Worm (Caenorhabditis elegans) whole organism, young adult: ENCODE results near the gene acox-1.6.

ENCODE experiments used
- B0035.1 ChIP-seq: sonication (generic microtip); optimal IDR thresholded peaks from 2 replicates; lab custom pipeline; 2016; ENCODE audit warnings: missing genetic modification characterization, mild to moderate bottlenecking, missing compliant biosample characterization, missing genotype, missing genetic modification reagents
- B0261.1 ChIP-seq: sonication (generic microtip); optimal IDR thresholded peaks from 2 replicates; lab custom pipeline; 2016; ENCODE audit warnings: mild to moderate bottlenecking, missing genetic modification characterization, moderate library complexity, missing compliant biosample characterization
- F57A8.1 ChIP-seq: fragments of 200-800 bp; sonication (Bioruptor generic); optimal IDR thresholded peaks from 2 replicates; lab custom pipeline; 2018; ENCODE audit warnings: mild to moderate bottlenecking, missing genetic modification characterization, moderate library complexity, missing compliant biosample characterization
- Y67H2A.10 ChIP-seq: fragments of 200-800 bp; sonication (Bioruptor generic); conservative IDR thresholded peaks from 2 replicates; pipeline ENCODE4 v1.3.6; 2022; ENCODE audit warnings: missing genetic modification reagents, missing genetic modification characterization, missing compliant biosample characterization
- akir-1 ChIP-seq: fragments of 200-800 bp; sonication (Bioruptor generic); optimal IDR thresholded peaks from 2 replicates; lab custom pipeline; 2018; ENCODE audit warnings: mild to moderate bottlenecking, missing genetic modification characterization, moderate library complexity, missing compliant biosample characterization
- attf-6 ChIP-seq: fragments of 200-800 bp; sonication (Bioruptor generic); IDR thresholded peaks from 2 replicates; pipeline ENCODE4 v1.3.6; 2022; ENCODE audit warnings: missing genetic modification reagents, missing genetic modification characterization, missing compliant biosample characterization
- die-1 ChIP-seq: sonication (generic microtip); optimal IDR thresholded peaks from 2 replicates; lab custom pipeline; 2016; ENCODE audit warnings: missing genotype, mild to moderate bottlenecking, missing genetic modification characterization, missing compliant biosample characterization
- ets-4 ChIP-seq: fragments of 200-800 bp; sonication (Bioruptor generic); optimal IDR thresholded peaks from 2 replicates; lab custom pipeline; 2018; ENCODE audit warnings: mild to moderate bottlenecking, missing genetic modification characterization, missing compliant biosample characterization
- hlh-12 ChIP-seq: sonication (generic microtip); optimal IDR thresholded peaks from 2 replicates; lab custom pipeline; 2016; ENCODE audit warnings: missing genetic modification characterization, missing compliant biosample characterization
- hrde-1 ChIP-seq: sonication (generic microtip); optimal IDR thresholded peaks from 2 replicates; lab custom pipeline; 2016; ENCODE audit warnings: missing genetic modification characterization, mild to moderate bottlenecking, missing compliant biosample characterization, moderate library complexity, missing genotype, missing genetic modification reagents, borderline replicate concordance
- lin-26 ChIP-seq: fragments of 200-800 bp; sonication (Bioruptor generic); IDR thresholded peaks from 2 replicates; pipeline ENCODE4 v1.3.6; 2022; ENCODE audit warnings: missing genetic modification reagents, missing genetic modification characterization, missing compliant biosample characterization
- lsy-27 ChIP-seq: sonication (generic microtip); optimal IDR thresholded peaks from 2 replicates; lab custom pipeline; 2017; ENCODE audit warnings: missing genetic modification characterization, mild to moderate bottlenecking, missing compliant biosample characterization, antibody characterized with exemption, missing genotype, borderline replicate concordance; ENCODE audit not compliant: insufficient read depth
- madf-10 ChIP-seq: sonication (generic microtip); optimal IDR thresholded peaks from 2 replicates; lab custom pipeline; 2016; ENCODE audit warnings: mild to moderate bottlenecking, missing genetic modification characterization, missing compliant biosample characterization
- mcd-1 ChIP-seq: fragments of 200-800 bp; sonication (Bioruptor generic); IDR thresholded peaks from 2 replicates; pipeline ENCODE4 v1.3.6; 2022; ENCODE audit warnings: missing genetic modification reagents, missing genetic modification characterization, missing compliant biosample characterization
- mxl-1 ChIP-seq: sonication (generic microtip); optimal IDR thresholded peaks from 2 replicates; lab custom pipeline; 2016; ENCODE audit warnings: missing genetic modification characterization, missing compliant biosample characterization
- nhr-120 ChIP-seq: fragments of 200-800 bp; sonication (Bioruptor generic); IDR thresholded peaks from 2 replicates; pipeline ENCODE4 v1.3.6; 2022; ENCODE audit warnings: missing genetic modification characterization, missing compliant biosample characterization
- ztf-26 ChIP-seq: sonication (generic microtip); optimal IDR thresholded peaks from 2 replicates; lab custom pipeline; 2017; ENCODE audit warnings: missing genetic modification characterization, missing compliant biosample characterization
- ztf-28 ChIP-seq: fragments of 200-800 bp; sonication (Bioruptor generic); IDR thresholded peaks from 2 replicates; pipeline ENCODE4 v1.3.6; 2022; ENCODE audit warnings: missing genetic modification reagents, missing genetic modification characterization, missing compliant biosample characterization
- ztf-6 ChIP-seq: fragments of 200-800 bp; sonication (Bioruptor generic); IDR thresholded peaks from 2 replicates; pipeline ENCODE4 v1.3.6; 2022; ENCODE audit warnings: missing genetic modification reagents, missing genetic modification characterization, missing compliant biosample characterization

The acox-1.6 gene

DNA sequence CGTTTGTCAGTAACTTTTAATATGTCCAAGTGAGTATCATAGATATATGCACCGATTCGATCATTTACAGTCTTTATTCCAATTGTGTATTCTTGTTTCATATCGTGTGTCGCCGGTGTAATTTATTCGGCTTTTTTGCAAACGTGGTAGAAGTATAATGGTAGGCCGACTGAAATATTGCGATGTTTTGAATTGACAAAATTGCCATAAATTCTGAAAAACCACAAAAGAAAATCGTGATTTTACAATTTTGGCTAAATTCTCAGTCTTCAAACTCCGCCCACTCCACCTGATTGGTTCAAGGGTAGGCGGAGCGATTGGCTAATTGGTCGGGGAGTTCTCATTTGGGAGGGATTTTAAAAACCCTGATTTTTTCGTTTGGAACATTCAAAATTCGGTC, 53.8 kb downstream of the acox-1.6 start, which contains the start of gene Y7A5A.3:
Y7A5A.3 (minus strand) TSS at position 101 of the 400 bp plus-strand sequence.
- TF ChIP-seq ets-4 (no peak), nhr-120 (GFP tag; lab: Robert Waterston, UW) (no peak), ztf-28 (GFP tag; lab: Robert Waterston, UW) (no peak), mcd-1 (GFP tag; lab: Robert Waterston, UW) (no peak), B0261.1 (tag; lab: Kevin White, UChicago) (no peak), lin-26 (GFP tag; lab: Robert Waterston, UW) (no peak), attf-6 (no peak), Y67H2A.10 (GFP tag; lab: Robert Waterston, UW) (no peak), B0035.1 (tag; lab: Kevin White, UChicago) (no peak), ztf-26 (tag; lab: Kevin White, UChicago) (no peak), mxl-1 (no peak), hlh-12 (tag; lab: Kevin White, UChicago) (no peak), hrde-1 (tag; lab: Kevin White, UChicago) (no peak), die-1 (tag; lab: Kevin White, UChicago) (no peak), akir-1 (GFP tag; lab: Kevin White, UChicago) (no peak), madf-10 (no peak), lsy-27 (no peak), F57A8.1 (GFP tag; lab: Kevin White, UChicago) (no peak), ztf-6 (GFP tag; lab: Robert Waterston, UW) (no peak)
